Fruit fly (Drosophila melanogaster) whole organism, embryonic: ENCODE measurements around the gene cwo.

ENCODE experiments used
- B-H1 ChIP-seq: fragments of 200-800 bp; sonication (Bioruptor generic); IDR thresholded peaks from 3 replicates; pipeline ENCODE4 v1.3.6; 2022; ENCODE audit warnings: missing biosample characterization, missing genetic modification characterization
- CG10147 ChIP-seq: fragments of 200-800 bp; sonication (Bioruptor generic); optimal IDR thresholded peaks from 2 replicates; lab custom pipeline; 2019; ENCODE audit warnings: missing biosample characterization, mild to moderate bottlenecking, missing genetic modification characterization, moderate library complexity
- CG11456 ChIP-seq: fragments of 200-800 bp; sonication (Bioruptor generic); IDR thresholded peaks from 3 replicates; pipeline ENCODE4 v1.3.6; 2022; ENCODE audit warnings: missing biosample characterization, missing genetic modification characterization
- CG12391 ChIP-seq: fragments of 200-800 bp; sonication (Bioruptor generic); optimal IDR thresholded peaks from 3 replicates; lab custom pipeline; 2018; ENCODE audit warnings: missing biosample characterization, mild to moderate bottlenecking, missing genetic modification characterization, moderate library complexity
- CG13287 ChIP-seq: fragments of 200-800 bp; sonication (Bioruptor generic); IDR thresholded peaks from 2 replicates; pipeline ENCODE4 v1.3.6; 2022; ENCODE audit warnings: missing biosample characterization, missing genetic modification characterization; ENCODE audit not compliant: partially characterized antibody
- CG14667 ChIP-seq: fragments of 200-800 bp; sonication (Bioruptor generic); IDR thresholded peaks from 2 replicates; pipeline ENCODE4 v1.3.6; 2022; ENCODE audit warnings: missing biosample characterization, missing genetic modification characterization
- CG14965 ChIP-seq: fragments of 200-800 bp; sonication (Bioruptor generic); optimal IDR thresholded peaks from 2 replicates; lab custom pipeline; 2016; ENCODE audit warnings: missing biosample characterization, missing genetic modification characterization, borderline replicate concordance
- CG1792 ChIP-seq: fragments of 200-800 bp; sonication (Bioruptor generic); optimal IDR thresholded peaks from 2 replicates; lab custom pipeline; 2016; ENCODE audit warnings: missing biosample characterization, missing genetic modification characterization
- CG18476 ChIP-seq: fragments of 200-800 bp; sonication (Bioruptor generic); optimal IDR thresholded peaks from 2 replicates; lab custom pipeline; 2016; ENCODE audit warnings: missing biosample characterization, mild to moderate bottlenecking, missing genetic modification characterization
- CG2875 ChIP-seq: fragments of 200-800 bp; sonication (Bioruptor generic); optimal IDR thresholded peaks from 2 replicates; lab custom pipeline; 2017; ENCODE audit warnings: missing biosample characterization, mild to moderate bottlenecking, missing genetic modification characterization, missing genetic modification reagents
- CG30020 ChIP-seq: fragments of 200-800 bp; optimal IDR thresholded peaks from 2 replicates; lab custom pipeline; 2019; ENCODE audit warnings: missing biosample characterization, mild to moderate bottlenecking, missing genetic modification characterization, moderate library complexity
- CG3163 ChIP-seq: fragments of 200-800 bp; sonication (Bioruptor generic); optimal IDR thresholded peaks from 3 replicates; lab custom pipeline; 2016; ENCODE audit warnings: missing biosample characterization, missing genetic modification characterization
- CG3281 ChIP-seq: fragments of 200-800 bp; sonication (Bioruptor generic); optimal IDR thresholded peaks from 3 replicates; lab custom pipeline; 2017; ENCODE audit warnings: missing biosample characterization, mild to moderate bottlenecking, missing genetic modification characterization
- CG3407 ChIP-seq: fragments of 200-800 bp; sonication (Bioruptor generic); optimal IDR thresholded peaks from 2 replicates; lab custom pipeline; 2018; ENCODE audit warnings: missing biosample characterization, mild to moderate bottlenecking, missing genetic modification characterization
- CG43689 ChIP-seq: fragments of 200-800 bp; sonication (Bioruptor generic); IDR thresholded peaks from 2 replicates; pipeline ENCODE4 v1.3.6; 2022; ENCODE audit warnings: missing biosample characterization, missing genetic modification characterization
- CG4707 ChIP-seq: fragments of 200-800 bp; sonication (Bioruptor generic); optimal IDR thresholded peaks from 2 replicates; lab custom pipeline; 2018; ENCODE audit warnings: missing biosample characterization, mild to moderate bottlenecking, missing genetic modification characterization, moderate library complexity
- CG5953 ChIP-seq: fragments of 200-800 bp; sonication (Bioruptor generic); IDR thresholded peaks from 2 replicates; pipeline ENCODE4 v1.3.6; 2022; ENCODE audit warnings: missing biosample characterization, missing genetic modification characterization
- CG6765 ChIP-seq: fragments of 200-800 bp; sonication (Bioruptor generic); optimal IDR thresholded peaks from 3 replicates; lab custom pipeline; 2017; ENCODE audit warnings: missing biosample characterization, mild to moderate bottlenecking, missing genetic modification characterization
- Dbx ChIP-seq: fragments of 200-800 bp; sonication (Bioruptor generic); IDR thresholded peaks from 3 replicates; pipeline ENCODE4 v1.3.6; 2022; ENCODE audit warnings: missing biosample characterization, missing genetic modification characterization
- E2f2 ChIP-seq: fragments of 200-800 bp; sonication (Bioruptor generic); IDR thresholded peaks from 2 replicates; pipeline ENCODE4 v1.3.6; 2022; ENCODE audit warnings: missing biosample characterization, missing genetic modification characterization
- ERR ChIP-seq: fragments of 200-800 bp; sonication (Bioruptor generic); optimal IDR thresholded peaks from 2 replicates; lab custom pipeline; 2016; ENCODE audit warnings: missing biosample characterization, missing genetic modification characterization
- Ets97D ChIP-seq: fragments of 200-800 bp; sonication (Bioruptor generic); optimal IDR thresholded peaks from 3 replicates; lab custom pipeline; 2016; ENCODE audit warnings: missing biosample characterization, missing genetic modification characterization
- Hey ChIP-seq: fragments of 200-800 bp; sonication (Bioruptor generic); optimal IDR thresholded peaks from 3 replicates; lab custom pipeline; 2018; ENCODE audit warnings: missing biosample characterization, mild to moderate bottlenecking, missing genetic modification characterization
- MESR4 ChIP-seq: fragments of 200-800 bp; sonication (Bioruptor generic); optimal IDR thresholded peaks from 2 replicates; lab custom pipeline; 2018; ENCODE audit warnings: missing biosample characterization, mild to moderate bottlenecking, missing genetic modification characterization, moderate library complexity
- Scr ChIP-seq: fragments of 200-800 bp; sonication (Bioruptor generic); IDR thresholded peaks from 2 replicates; pipeline ENCODE4 v1.3.6; 2022; ENCODE audit warnings: missing biosample characterization, missing genetic modification characterization; ENCODE audit not compliant: partially characterized antibody
- Sox102F ChIP-seq: fragments of 200-800 bp; sonication (Bioruptor generic); optimal IDR thresholded peaks from 2 replicates; lab custom pipeline; 2018; ENCODE audit warnings: missing biosample characterization, mild to moderate bottlenecking, missing genetic modification characterization, moderate library complexity
- ato ChIP-seq: fragments of 200-800 bp; sonication (Bioruptor generic); IDR thresholded peaks from 2 replicates; pipeline ENCODE4 v1.3.6; 2022; ENCODE audit warnings: missing biosample characterization, missing genetic modification characterization; ENCODE audit not compliant: partially characterized antibody
- az2 ChIP-seq: fragments of 200-800 bp; sonication (Bioruptor generic); optimal IDR thresholded peaks from 3 replicates; lab custom pipeline; 2016; ENCODE audit warnings: missing biosample characterization, missing genetic modification characterization
- br ChIP-seq: fragments of >200 bp; optimal IDR thresholded peaks from 2 replicates; lab custom pipeline; 2017
- btn ChIP-seq: fragments of 200-800 bp; sonication (Bioruptor generic); optimal IDR thresholded peaks from 2 replicates; lab custom pipeline; 2016; ENCODE audit warnings: missing biosample characterization, missing genetic modification characterization
- chinmo ChIP-seq: fragments of 200-800 bp; sonication (Bioruptor generic); IDR thresholded peaks from 4 replicates; pipeline ENCODE4 v1.3.6; 2022; ENCODE audit warnings: missing biosample characterization, missing genetic modification characterization; ENCODE audit not compliant: partially characterized antibody
- crp ChIP-seq, 2 experiments: fragments of 200-800 bp; sonication (Bioruptor generic); optimal IDR thresholded peaks; 2 replicates in 1 of 2; 3 replicates in 1 of 2; lab custom pipeline; 2017; ENCODE audit warnings: missing biosample characterization in 2 of 2, missing genetic modification characterization in 2 of 2, mild to moderate bottlenecking in 1 of 2, moderate library complexity in 1 of 2
- da ChIP-seq: fragments of 200-800 bp; sonication (Bioruptor generic); optimal IDR thresholded peaks from 2 replicates; lab custom pipeline; 2016; ENCODE audit warnings: missing biosample characterization, missing genetic modification characterization
- gsb-n ChIP-seq: fragments of 200-800 bp; sonication (Bioruptor generic); optimal IDR thresholded peaks from 3 replicates; lab custom pipeline; 2018; ENCODE audit warnings: missing biosample characterization, mild to moderate bottlenecking, missing genetic modification characterization
- inv ChIP-seq: fragments of 200-800 bp; sonication (Bioruptor generic); IDR thresholded peaks from 2 replicates; pipeline ENCODE4 v1.3.6; 2022; ENCODE audit warnings: missing biosample characterization, missing genetic modification characterization; ENCODE audit not compliant: partially characterized antibody
- jing ChIP-seq: fragments of 200-800 bp; sonication (Bioruptor generic); optimal IDR thresholded peaks from 2 replicates; lab custom pipeline; 2018; ENCODE audit warnings: missing biosample characterization, mild to moderate bottlenecking, missing genetic modification characterization
- lov ChIP-seq, 2 experiments: fragments of 200-800 bp in 1 of 2; fragments of >200 bp in 1 of 2; sonication (Bioruptor generic) in 1 of 2; IDR thresholded peaks in 1 of 2; optimal IDR thresholded peaks in 1 of 2; 2 replicates in 1 of 2; 3 replicates in 1 of 2; pipeline versions ENCODE4 v1.3.6 to Lab custom; 2017 to 2022; ENCODE audit warnings: missing biosample characterization in 1 of 2, missing genetic modification characterization in 1 of 2
- maf-S ChIP-seq: fragments of 200-800 bp; sonication (Bioruptor generic); optimal IDR thresholded peaks from 2 replicates; lab custom pipeline; 2016; ENCODE audit warnings: missing biosample characterization, missing genetic modification characterization
- p53 ChIP-seq: fragments of 200-800 bp; sonication (Bioruptor generic); optimal IDR thresholded peaks from 2 replicates; lab custom pipeline; 2016; ENCODE audit warnings: missing biosample characterization, missing genetic modification characterization
- pfk ChIP-seq: fragments of 200-800 bp; sonication (Bioruptor generic); optimal IDR thresholded peaks from 2 replicates; lab custom pipeline; 2018; ENCODE audit warnings: missing biosample characterization, mild to moderate bottlenecking, missing genetic modification characterization, moderate library complexity
- pita ChIP-seq: fragments of 200-800 bp; sonication (Bioruptor generic); optimal IDR thresholded peaks from 2 replicates; lab custom pipeline; 2017; ENCODE audit warnings: missing biosample characterization, mild to moderate bottlenecking, missing genetic modification characterization
- rib ChIP-seq: fragments of 200-800 bp; sonication (Bioruptor generic); IDR thresholded peaks from 2 replicates; pipeline ENCODE4 v1.3.6; 2022; ENCODE audit warnings: missing biosample characterization, missing genetic modification characterization
- sc ChIP-seq, 3 experiments: fragments of >200 bp in 2 of 3; fragments of 200-800 bp in 1 of 3; sonication (Bioruptor generic) in 1 of 3; optimal IDR thresholded peaks; 2 replicates in 2 of 3; 3 replicates in 1 of 3; lab custom pipeline; 2017; ENCODE audit warnings: mild to moderate bottlenecking in 1 of 3, missing biosample characterization in 1 of 3, missing genetic modification characterization in 1 of 3, missing genetic modification reagents in 1 of 3
- sob ChIP-seq: fragments of 200-800 bp; sonication (Bioruptor generic); IDR thresholded peaks from 2 replicates; pipeline ENCODE4 v1.3.6; 2022; ENCODE audit warnings: missing biosample characterization, missing genetic modification characterization
- stwl ChIP-seq: fragments of 200-800 bp; sonication (Bioruptor generic); optimal IDR thresholded peaks from 3 replicates; lab custom pipeline; 2018; ENCODE audit warnings: missing biosample characterization, mild to moderate bottlenecking, missing genetic modification characterization, moderate library complexity
- tap ChIP-seq: fragments of 200-800 bp; optimal IDR thresholded peaks from 3 replicates; lab custom pipeline; 2019; ENCODE audit warnings: missing biosample characterization, mild to moderate bottlenecking, missing genetic modification characterization, moderate library complexity
- trh ChIP-seq: fragments of 200-800 bp; sonication (Bioruptor generic); optimal IDR thresholded peaks from 2 replicates; lab custom pipeline; 2016; ENCODE audit warnings: missing biosample characterization, missing genetic modification characterization
- ttk ChIP-seq: fragments of 200-800 bp; sonication (Bioruptor generic); IDR thresholded peaks from 2 replicates; pipeline ENCODE4 v2.1.2; 2022; ENCODE audit warnings: missing biosample characterization, missing genetic modification characterization
- zf30C ChIP-seq: fragments of 200-800 bp; sonication (Bioruptor generic); optimal IDR thresholded peaks from 3 replicates; lab custom pipeline; 2018; ENCODE audit warnings: missing biosample characterization, mild to moderate bottlenecking, missing genetic modification characterization

Gene cwo

dm6 chr3R:10389877-10390468, 1.9 kb downstream of the cwo start:
- TF ChIP-seq lov (optimal IDR thresholded peaks at IDR 0.05; lab: Kevin White, UChicago) = no peak
- no peak for TF ChIP-seq lov (GFP tag; IDR thresholded peaks at IDR 0.05; lab: Robert Waterston, UW)
- no peak for TF ChIP-seq CG2875 (GFP tag; lab: Kevin White, UChicago)
- TF ChIP-seq CG3281 = no peak
- TF ChIP-seq Scr (GFP tag; lab: Robert Waterston, UW) = no peak
- no peak for TF ChIP-seq Dbx (GFP tag; lab: Robert Waterston, UW)
- no peak for TF ChIP-seq br (lab: Kevin White, UChicago)
- TF ChIP-seq B-H1 = no peak
- TF ChIP-seq maf-S (GFP tag; lab: Kevin White, UChicago) = no peak
- TF ChIP-seq CG4707 (GFP tag; lab: Kevin White, UChicago) = no peak
- TF ChIP-seq crp (GFP tag; optimal IDR thresholded peaks at IDR 0.05; lab: Kevin White, UChicago) = no peak
- no peak for TF ChIP-seq CG30020 (tag; lab: Kevin White, UChicago)
- no peak for TF ChIP-seq CG43689 (GFP tag; lab: Robert Waterston, UW)
- TF ChIP-seq jing (GFP tag; lab: Kevin White, UChicago) = no peak
- no peak for TF ChIP-seq CG3163 (GFP tag; lab: Kevin White, UChicago)
- TF ChIP-seq E2f2 = no peak
- no peak for TF ChIP-seq CG5953
- TF ChIP-seq pita = no peak
- no peak for TF ChIP-seq CG14667 (GFP tag; lab: Robert Waterston, UW)
- no peak for TF ChIP-seq sc (optimal IDR thresholded peaks at IDR 0.05; lab: Kevin White, UChicago)
- no peak for TF ChIP-seq sc (GFP tag; optimal IDR thresholded peaks at IDR 0.05; lab: Kevin White, UChicago)
- no peak for TF ChIP-seq btn (GFP tag; lab: Kevin White, UChicago)
- TF ChIP-seq gsb-n (tag; lab: Kevin White, UChicago) = no peak
- no peak for TF ChIP-seq p53
- no peak for TF ChIP-seq CG1792 (GFP tag; lab: Kevin White, UChicago)
- TF ChIP-seq stwl = peak; percentile 83
- no peak for TF ChIP-seq CG10147 (GFP tag; lab: Kevin White, UChicago)
- TF ChIP-seq zf30C (GFP tag; lab: Kevin White, UChicago) = no peak
- TF ChIP-seq CG18476 (GFP tag; lab: Kevin White, UChicago) = no peak
- TF ChIP-seq chinmo (GFP tag; lab: Robert Waterston, UW) = 0 out of 4 replicates have a peak, but pooled peaks have one; percentile 46
- no peak for TF ChIP-seq CG14965
- TF ChIP-seq az2 (GFP tag; lab: Kevin White, UChicago) = no peak
- peak; percentile 36; the same call in 1 of the 2 replicates for TF ChIP-seq ato (GFP tag; lab: Robert Waterston, UW)
- TF ChIP-seq CG3407 = no peak
- TF ChIP-seq ttk = no peak
- no peak for TF ChIP-seq Sox102F (GFP tag; lab: Kevin White, UChicago)
- no peak for TF ChIP-seq trh (GFP tag; lab: Kevin White, UChicago)
- peak; percentile 56; the same call in 1 of the 2 replicates for TF ChIP-seq CG13287
- no peak for TF ChIP-seq ERR (GFP tag; lab: Kevin White, UChicago)
- no peak for TF ChIP-seq pfk (GFP tag; lab: Kevin White, UChicago)
- TF ChIP-seq inv (GFP tag; lab: Robert Waterston, UW) = 0 out of 2 replicates have a peak, but pooled peaks have one; percentile 9
- TF ChIP-seq rib (GFP tag; lab: Robert Waterston, UW) = 0 out of 2 replicates have a peak, but pooled peaks have one; percentile 25
- no peak for TF ChIP-seq sob
- no peak for TF ChIP-seq MESR4
- TF ChIP-seq da (GFP tag; lab: Kevin White, UChicago) = no peak
- TF ChIP-seq CG12391 (tag; lab: Kevin White, UChicago) = no peak
- no peak for TF ChIP-seq Ets97D (GFP tag; lab: Kevin White, UChicago)
- TF ChIP-seq CG6765 = no peak
- TF ChIP-seq tap (tag; lab: Kevin White, UChicago) = no peak
- TF ChIP-seq Hey (tag; lab: Kevin White, UChicago) = no peak
- no peak for TF ChIP-seq CG11456 (GFP tag; lab: Robert Waterston, UW)
